Worm (Caenorhabditis elegans): ENCODE data around the gene aos-1.

Gene aos-1

DNA sequence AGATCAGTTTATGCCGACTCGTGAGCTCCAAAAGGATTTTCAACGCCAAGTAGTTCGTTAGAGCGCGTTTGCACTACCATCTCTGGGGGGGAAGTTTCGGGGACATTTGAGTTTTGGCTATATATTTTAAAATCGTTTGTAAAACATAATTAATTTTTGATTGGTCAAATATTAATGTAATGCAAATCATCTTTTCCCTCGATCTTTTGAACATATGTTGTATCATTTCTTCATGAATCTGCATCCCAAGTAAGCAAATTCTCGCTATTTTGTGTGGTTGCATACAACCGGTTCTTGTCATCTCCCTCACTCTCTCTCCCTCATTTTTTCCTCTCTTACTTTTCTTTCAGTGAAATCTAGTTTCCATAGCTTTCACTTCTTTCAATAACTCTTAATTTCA is 48.1 kb upstream of the aos-1 start (continued):
- TF ChIP-seq snpc-3.4 (tag; optimal IDR thresholded peaks at IDR 0.05) (no peak), nhr-179 (tag; optimal IDR thresholded peaks at IDR 0.05) (no peak), cebp-2 (GFP tag; IDR thresholded peaks at IDR 0.05) (no peak), gei-17 (GFP tag; optimal IDR thresholded peaks at IDR 0.05) (no peak), cebp-1 (GFP tag; IDR thresholded peaks at IDR 0.05) (no peak), cebp-1 (tag; optimal IDR thresholded peaks at IDR 0.05) (peak; percentile 32), B0019.2 (GFP tag; conservative IDR thresholded peaks at IDR 0.05) (no peak), K12H6.12 (tag; optimal IDR thresholded peaks at IDR 0.05) (peak; percentile 43), egl-18 (GFP tag; IDR thresholded peaks at IDR 0.05) (no peak), unc-130 (GFP tag; optimal IDR thresholded peaks at IDR 0.05) (no peak), F57A8.1 (GFP tag; optimal IDR thresholded peaks at IDR 0.05) (no peak), ZK185.1 (tag; optimal IDR thresholded peaks at IDR 0.05; ENCODE audit: poor library complexity, severe bottlenecking) (peak; percentile 2), attf-5 (GFP tag; optimal IDR thresholded peaks at IDR 0.05) (peak; percentile 44), nhr-80 (tag; optimal IDR thresholded peaks at IDR 0.05) (peak; percentile 16), lin-40 (tag; optimal IDR thresholded peaks at IDR 0.05) (peak; percentile 31)

DNA sequence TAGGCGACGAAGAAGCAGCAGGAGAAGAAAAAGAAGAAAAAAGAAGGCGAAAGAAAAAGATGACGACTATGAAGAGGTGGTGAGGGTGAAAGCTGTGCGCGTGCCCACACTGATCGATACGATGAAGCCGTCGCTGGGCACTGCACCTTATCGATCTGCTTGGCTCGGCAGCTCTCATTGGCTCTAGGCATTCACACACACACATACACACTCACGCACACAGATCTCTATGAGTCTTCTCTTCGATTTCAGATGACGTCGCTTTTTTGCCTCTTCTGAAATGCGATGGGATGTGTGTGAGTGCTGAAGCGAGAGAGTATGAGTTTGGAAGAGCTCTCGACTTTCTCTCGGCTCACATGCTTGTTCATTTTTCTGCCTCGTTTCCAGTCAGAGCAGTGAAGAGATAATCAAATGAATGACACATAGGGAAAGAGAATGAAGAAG is 44.6 kb upstream of the aos-1 start:
- TF ChIP-seq rcor-1 (GFP tag; IDR thresholded peaks at IDR 0.05) (peak; percentile 63; the same call in 1 of the 2 replicates), somi-1 (GFP tag; optimal IDR thresholded peaks at IDR 0.05) (peak; percentile 69), hrde-1 (tag; optimal IDR thresholded peaks at IDR 0.05; ENCODE audit: borderline replicate concordance) (no peak), mel-28 (tag; optimal IDR thresholded peaks at IDR 0.05; ENCODE audit: borderline replicate concordance) (no peak), chd-7 (tag; optimal IDR thresholded peaks at IDR 0.05) (peak; percentile 57), Y53F4B.3 (GFP tag; IDR thresholded peaks at IDR 0.05) (no peak), pbrm-1 (GFP tag; IDR thresholded peaks at IDR 0.05) (peak; percentile 45; the same call in 1 of the 2 replicates), mes-4 (tag; optimal IDR thresholded peaks at IDR 0.05) (no peak), attf-5 (GFP tag; optimal IDR thresholded peaks at IDR 0.05) (no peak), ztf-3 (GFP tag; optimal IDR thresholded peaks at IDR 0.05) (no peak), ceh-100 (GFP tag; IDR thresholded peaks at IDR 0.05) (no peak), attf-3 (GFP tag; conservative IDR thresholded peaks at IDR 0.05) (no peak), fkh-3 (tag; optimal IDR thresholded peaks at IDR 0.05) (no peak), hsf-1 (GFP tag; IDR thresholded peaks at IDR 0.05) (no peak), F55B11.4 (tag; optimal IDR thresholded peaks at IDR 0.05; ENCODE audit: borderline replicate concordance, insufficient read depth) (no peak), snpc-4 (GFP tag; optimal IDR thresholded peaks at IDR 0.05) (no peak), snpc-4 (tag; optimal IDR thresholded peaks at IDR 0.05) (peak in 1 of 4 experiments; percentile 5), F33H1.4 (GFP tag; IDR thresholded peaks at IDR 0.05) (no peak), rec-8 (tag; optimal IDR thresholded peaks at IDR 0.05) (no peak), dpff-1 (tag; optimal IDR thresholded peaks at IDR 0.05) (no peak), bed-1 (GFP tag; IDR thresholded peaks at IDR 0.05) (no peak), ZK185.1 (tag; optimal IDR thresholded peaks at IDR 0.05; ENCODE audit: poor library complexity, severe bottlenecking) (peak; percentile 29), die-1 (tag; optimal IDR thresholded peaks at IDR 0.05) (no peak), ceh-27 (GFP tag; optimal IDR thresholded peaks at IDR 0.05) (peak; percentile 58), D2030.7 (GFP tag; IDR thresholded peaks at IDR 0.05) (no peak), lin-26 (GFP tag; IDR thresholded peaks at IDR 0.05) (no peak), aptf-2 (GFP tag; conservative IDR thresholded peaks at IDR 0.05) (no peak), gei-17 (GFP tag; optimal IDR thresholded peaks at IDR 0.05) (no peak), egl-18 (GFP tag; IDR thresholded peaks at IDR 0.05) (0 out of 2 replicates have a peak, but pooled peaks have one; percentile 24), B0336.3 (GFP tag; IDR thresholded peaks at IDR 0.05) (0 out of 2 replicates have a peak, but pooled peaks have one; percentile 17), atf-7 (tag; optimal IDR thresholded peaks at IDR 0.05) (peak; percentile 85), hmg-1.2 (GFP tag; IDR thresholded peaks at IDR 0.05) (no peak), nhr-27 (tag; optimal IDR thresholded peaks at IDR 0.05) (no peak), bed-2 (GFP tag; IDR thresholded peaks at IDR 0.05) (no peak), lin-35 (GFP tag; optimal IDR thresholded peaks at IDR 0.05) (peak in 1 of 3 experiments; percentile 41), lin-54 (GFP tag; optimal IDR thresholded peaks at IDR 0.05) (no peak)
